Worm (Caenorhabditis elegans) whole organism, mixed stage, embryonic: ENCODE results near the gene men-1.
A peak's percentile ranks its signal among the peaks of the same experiment; 100 is the strongest.

Experiments
- M03D4.4 ChIP-seq: sonication (generic microtip); optimal IDR thresholded peaks from 2 replicates; lab custom pipeline; 2017; ENCODE audit warnings: mild to moderate bottlenecking, missing genetic modification characterization, missing compliant biosample characterization
- bed-3 ChIP-seq: fragments of 200-800 bp; sonication (Bioruptor generic); optimal IDR thresholded peaks from 3 replicates; lab custom pipeline; 2018; ENCODE audit warnings: mild to moderate bottlenecking, missing genetic modification characterization, moderate library complexity, missing compliant biosample characterization
- blmp-1 ChIP-seq: fragments of 150-350 bp; optimal IDR thresholded peaks from 2 replicates; lab custom pipeline; 2014; ENCODE audit warnings: missing biosample characterization, missing genetic modification characterization
- ceh-39 ChIP-seq: fragments of 150-350 bp; optimal IDR thresholded peaks from 2 replicates; lab custom pipeline; 2014; ENCODE audit warnings: missing biosample characterization, missing genetic modification characterization
- ceh-43 ChIP-seq: fragments of 200-800 bp; sonication (Bioruptor generic); optimal IDR thresholded peaks from 2 replicates; lab custom pipeline; 2018; ENCODE audit warnings: mild to moderate bottlenecking, missing genetic modification characterization, moderate library complexity, missing compliant biosample characterization
- ceh-83 ChIP-seq: fragments of 200-800 bp; sonication (Bioruptor generic); optimal IDR thresholded peaks from 2 replicates; lab custom pipeline; 2018; ENCODE audit warnings: mild to moderate bottlenecking, missing genetic modification characterization, missing compliant biosample characterization
- ces-1 ChIP-seq: fragments of 150-350 bp; optimal IDR thresholded peaks from 2 replicates; lab custom pipeline; 2014; ENCODE audit warnings: missing biosample characterization, missing genetic modification reagents, missing genetic modification characterization
- cnd-1 ChIP-seq: fragments of 200-800 bp; sonication (Bioruptor generic); optimal IDR thresholded peaks from 2 replicates; lab custom pipeline; 2018; ENCODE audit warnings: mild to moderate bottlenecking, missing genetic modification characterization, missing compliant biosample characterization
- drap-1 ChIP-seq: fragments of 200-800 bp; sonication (Bioruptor generic); optimal IDR thresholded peaks from 3 replicates; lab custom pipeline; 2018; ENCODE audit warnings: mild to moderate bottlenecking, missing genetic modification characterization, missing compliant biosample characterization
- elt-1 ChIP-seq: sonication (generic microtip); optimal IDR thresholded peaks from 2 replicates; lab custom pipeline; 2017; ENCODE audit warnings: missing genetic modification characterization, mild to moderate bottlenecking, missing compliant biosample characterization, antibody characterized with exemption, moderate library complexity, borderline replicate concordance; ENCODE audit not compliant: insufficient read depth
- elt-3 ChIP-seq: fragments of 150-350 bp; optimal IDR thresholded peaks from 2 replicates; lab custom pipeline; 2014; ENCODE audit warnings: missing biosample characterization, missing genetic modification characterization
- flh-1 ChIP-seq: fragments of 200-800 bp; sonication (Bioruptor generic); optimal IDR thresholded peaks from 2 replicates; lab custom pipeline; 2018; ENCODE audit warnings: mild to moderate bottlenecking, missing genetic modification characterization, moderate library complexity, missing compliant biosample characterization
- ham-2 ChIP-seq: fragments of 200-800 bp; sonication (Bioruptor generic); optimal IDR thresholded peaks from 2 replicates; lab custom pipeline; 2018; ENCODE audit warnings: mild to moderate bottlenecking, missing genetic modification characterization, missing compliant biosample characterization
- hlh-1 ChIP-seq: fragments of 150-350 bp; optimal IDR thresholded peaks from 2 replicates; lab custom pipeline; 2014; ENCODE audit warnings: missing biosample characterization, missing genetic modification reagents, missing genetic modification characterization
- lin-13 ChIP-seq: fragments of 150-350 bp; optimal IDR thresholded peaks from 2 replicates; lab custom pipeline; 2014; ENCODE audit warnings: missing biosample characterization, missing genetic modification characterization
- lin-32 ChIP-seq: fragments of 200-800 bp; sonication (Bioruptor generic); optimal IDR thresholded peaks from 2 replicates; lab custom pipeline; 2018; ENCODE audit warnings: mild to moderate bottlenecking, missing genetic modification characterization, missing compliant biosample characterization
- lsy-2 ChIP-seq: fragments of 150-350 bp; optimal IDR thresholded peaks from 2 replicates; lab custom pipeline; 2014; ENCODE audit warnings: missing biosample characterization, missing genetic modification characterization
- mab-5 ChIP-seq: fragments of 150-350 bp; optimal IDR thresholded peaks from 2 replicates; lab custom pipeline; 2014; ENCODE audit warnings: missing biosample characterization, missing genetic modification characterization
- mep-1 ChIP-seq: fragments of 150-350 bp; optimal IDR thresholded peaks from 2 replicates; lab custom pipeline; 2017; ENCODE audit warnings: missing biosample characterization, missing genetic modification reagents, missing genetic modification characterization, inconsistent platforms
- mls-2 ChIP-seq: sonication (generic microtip); optimal IDR thresholded peaks from 2 replicates; lab custom pipeline; 2016; ENCODE audit warnings: mild to moderate bottlenecking, missing genetic modification characterization, moderate library complexity, missing compliant biosample characterization
- nhr-12 ChIP-seq: fragments of 150-350 bp; optimal IDR thresholded peaks from 2 replicates; lab custom pipeline; 2014; ENCODE audit warnings: missing biosample characterization, missing genetic modification characterization
- nhr-2 ChIP-seq: fragments of 150-350 bp; optimal IDR thresholded peaks from 2 replicates; lab custom pipeline; 2014; ENCODE audit warnings: missing biosample characterization, missing genetic modification characterization
- nhr-237 ChIP-seq: fragments of 150-350 bp; optimal IDR thresholded peaks from 2 replicates; lab custom pipeline; 2014; ENCODE audit warnings: missing biosample characterization, missing genetic modification characterization
- nhr-28 ChIP-seq: fragments of 150-350 bp; optimal IDR thresholded peaks from 2 replicates; lab custom pipeline; 2014; ENCODE audit warnings: missing biosample characterization, missing genetic modification characterization
- nhr-76 ChIP-seq: sonication (generic microtip); optimal IDR thresholded peaks from 2 replicates; lab custom pipeline; 2017; ENCODE audit warnings: missing biosample characterization, missing genetic modification characterization
- pha-4 ChIP-seq: fragments of 150-350 bp; optimal IDR thresholded peaks from 2 replicates; lab custom pipeline; 2018; ENCODE audit warnings: missing biosample characterization, missing genetic modification reagents, missing genetic modification characterization
- sem-2 ChIP-seq: fragments of 200-800 bp; sonication (Bioruptor generic); optimal IDR thresholded peaks from 2 replicates; lab custom pipeline; 2018; ENCODE audit warnings: mild to moderate bottlenecking, missing genetic modification characterization, missing compliant biosample characterization
- snpc-4 ChIP-seq: fragments of 150-350 bp; optimal IDR thresholded peaks from 2 replicates; lab custom pipeline; 2014; ENCODE audit warnings: missing biosample characterization, missing genetic modification characterization
- sptf-1 ChIP-seq: sonication (generic microtip); optimal IDR thresholded peaks from 2 replicates; lab custom pipeline; 2017; ENCODE audit warnings: mild to moderate bottlenecking, missing genetic modification characterization, moderate library complexity, missing compliant biosample characterization
- tbx-8 ChIP-seq: fragments of 200-800 bp; sonication (Bioruptor generic); optimal IDR thresholded peaks from 2 replicates; lab custom pipeline; 2018; ENCODE audit warnings: mild to moderate bottlenecking, missing genetic modification characterization, moderate library complexity, missing compliant biosample characterization
- unc-120 ChIP-seq: sonication (generic microtip); optimal IDR thresholded peaks from 2 replicates; lab custom pipeline; 2017; ENCODE audit warnings: missing genetic modification characterization, missing compliant biosample characterization; ENCODE audit not compliant: poor library complexity, severe bottlenecking
- unc-39 ChIP-seq: fragments of 150-350 bp; optimal IDR thresholded peaks from 2 replicates; lab custom pipeline; 2014; ENCODE audit warnings: missing biosample characterization, missing genetic modification characterization
- unc-62 ChIP-seq: fragments of 150-350 bp; optimal IDR thresholded peaks from 2 replicates; lab custom pipeline; 2014; ENCODE audit warnings: missing biosample characterization, missing genetic modification reagents, missing genetic modification characterization
- zip-8 ChIP-seq: fragments of 150-350 bp; optimal IDR thresholded peaks from 2 replicates; lab custom pipeline; 2014; ENCODE audit warnings: missing biosample characterization, missing genetic modification characterization
- ztf-11 ChIP-seq: fragments of 150-350 bp; optimal IDR thresholded peaks from 2 replicates; lab custom pipeline; 2014; ENCODE audit warnings: missing biosample characterization, missing genetic modification characterization

Gene men-1

ce11 chrII:14187456-14187855 is 46.5 kb downstream of the men-1 start:
- TF ChIP-seq unc-62 (no peak), zip-8 (tag; lab: Kevin White, UChicago) (no peak), lsy-2 (tag; lab: Kevin White, UChicago) (no peak), sptf-1 (tag; lab: Kevin White, UChicago) (no peak), mab-5 (tag; lab: Kevin White, UChicago) (no peak), tbx-8 (GFP tag; lab: Kevin White, UChicago) (no peak), mep-1 (tag; lab: Kevin White, UChicago) (no peak), M03D4.4 (no peak), ham-2 (no peak), lin-32 (GFP tag; lab: Kevin White, UChicago) (no peak), unc-39 (tag; lab: Kevin White, UChicago) (no peak), bed-3 (no peak), ceh-83 (no peak), cnd-1 (tag; lab: Kevin White, UChicago) (no peak), lin-13 (tag; lab: Kevin White, UChicago) (no peak)

- TF ChIP-seq unc-39 (tag; lab: Kevin White, UChicago) (no peak), snpc-4 (no peak), elt-1 (tag; lab: Kevin White, UChicago) (no peak), unc-62 (peak; percentile 33), tbx-8 (GFP tag; lab: Kevin White, UChicago) (no peak), blmp-1 (tag; lab: Kevin White, UChicago) (no peak), flh-1 (no peak), sem-2 (GFP tag; lab: Kevin White, UChicago) (no peak), lin-32 (GFP tag; lab: Kevin White, UChicago) (no peak), ztf-11 (peak; percentile 44), ceh-83 (no peak), hlh-1 (tag; lab: Kevin White, UChicago) (no peak), drap-1 (GFP tag; lab: Kevin White, UChicago) (no peak), nhr-12 (tag; lab: Kevin White, UChicago) (no peak), nhr-237 (tag; lab: Kevin White, UChicago) (no peak), elt-3 (no peak), M03D4.4 (no peak), sptf-1 (tag; lab: Kevin White, UChicago) (no peak), ceh-43 (no peak), ces-1 (GFP tag; lab: Kevin White, UChicago) (no peak), mep-1 (tag; lab: Kevin White, UChicago) (no peak), nhr-28 (tag; lab: Kevin White, UChicago) (no peak), bed-3 (no peak), unc-120 (no peak), ham-2 (no peak), mab-5 (tag; lab: Kevin White, UChicago) (no peak), ceh-39 (tag; lab: Kevin White, UChicago) (peak; percentile 15), lsy-2 (tag; lab: Kevin White, UChicago) (no peak), nhr-2 (tag; lab: Kevin White, UChicago) (peak; percentile 22), nhr-76 (tag; lab: Kevin White, UChicago) (no peak), mls-2 (no peak), zip-8 (tag; lab: Kevin White, UChicago) (peak; percentile 98), pha-4 (tag; lab: Kevin White, UChicago) (no peak), lin-13 (tag; lab: Kevin White, UChicago) (no peak), cnd-1 (tag; lab: Kevin White, UChicago) (peak; percentile 27)
Observed at ce11 chrII:14186937-14187336, 47.0 kb downstream of the men-1 start.

ce11 chrII:14178233-14178969 is 55.5 kb downstream of the men-1 start, which contains the start of gene efhd-1:
Gene efhd-1, plus strand, starts transcription at chrII:14178814.
- TF ChIP-seq unc-62 (peak; percentile 89), mls-2 (no peak), lin-32 (GFP tag; lab: Kevin White, UChicago) (no peak), hlh-1 (tag; lab: Kevin White, UChicago) (peak; percentile 98), nhr-2 (tag; lab: Kevin White, UChicago) (no peak), unc-120 (peak; percentile 44), pha-4 (tag; lab: Kevin White, UChicago) (no peak), bed-3 (no peak), nhr-76 (tag; lab: Kevin White, UChicago) (no peak), nhr-12 (tag; lab: Kevin White, UChicago) (no peak), ceh-43 (no peak), M03D4.4 (no peak), elt-3 (no peak), ztf-11 (no peak), unc-39 (tag; lab: Kevin White, UChicago) (no peak)
- TF ChIP-seq, all 35 proteins: peak for 3
